Fruit fly (Drosophila melanogaster) whole organism, embryonic: Measurements from ENCODE around the gene DEF8.

Source experiments
- Atf3 ChIP-seq: fragments of 200-800 bp; sonication (Bioruptor generic); optimal IDR thresholded peaks from 3 replicates; lab custom pipeline; 2016; ENCODE audit warnings: missing biosample characterization, missing genetic modification characterization
- CG10366 ChIP-seq: fragments of 200-800 bp; sonication (Bioruptor generic); IDR thresholded peaks from 2 replicates; pipeline ENCODE4 v1.3.6; 2022; ENCODE audit warnings: missing biosample characterization, missing genetic modification characterization
- CG13775 ChIP-seq: fragments of 200-800 bp; sonication (Bioruptor generic); optimal IDR thresholded peaks from 3 replicates; lab custom pipeline; 2017; ENCODE audit warnings: missing biosample characterization, mild to moderate bottlenecking, missing genetic modification characterization
- CG14710 ChIP-seq: fragments of 200-800 bp; sonication (Bioruptor generic); optimal IDR thresholded peaks from 3 replicates; lab custom pipeline; 2019; ENCODE audit warnings: missing biosample characterization, mild to moderate bottlenecking, missing genetic modification characterization, moderate library complexity
- CG15011 ChIP-seq: fragments of 200-800 bp; sonication (Bioruptor generic); optimal IDR thresholded peaks from 3 replicates; lab custom pipeline; 2018; ENCODE audit warnings: missing biosample characterization, mild to moderate bottlenecking, missing genetic modification characterization
- CG15073 ChIP-seq: fragments of 200-800 bp; sonication (Bioruptor generic); optimal IDR thresholded peaks from 2 replicates; lab custom pipeline; 2016; ENCODE audit warnings: missing biosample characterization, missing genetic modification characterization
- CG16863 ChIP-seq: fragments of 200-800 bp; sonication (Bioruptor generic); optimal IDR thresholded peaks from 3 replicates; lab custom pipeline; 2016; ENCODE audit warnings: missing biosample characterization, missing genetic modification characterization
- CG17912 ChIP-seq: fragments of 200-800 bp; sonication (Bioruptor generic); optimal IDR thresholded peaks from 2 replicates; lab custom pipeline; 2018; ENCODE audit warnings: missing biosample characterization, mild to moderate bottlenecking, missing genetic modification characterization
- CG2202 ChIP-seq: fragments of 200-800 bp; sonication (Bioruptor generic); optimal IDR thresholded peaks from 2 replicates; lab custom pipeline; 2018; ENCODE audit warnings: missing biosample characterization, mild to moderate bottlenecking, missing genetic modification characterization
- CG33213 ChIP-seq: fragments of 200-800 bp; sonication (Bioruptor generic); optimal IDR thresholded peaks from 3 replicates; lab custom pipeline; 2016; ENCODE audit warnings: missing biosample characterization, missing genetic modification characterization
- CG3407 ChIP-seq: fragments of 200-800 bp; sonication (Bioruptor generic); optimal IDR thresholded peaks from 2 replicates; lab custom pipeline; 2018; ENCODE audit warnings: missing biosample characterization, mild to moderate bottlenecking, missing genetic modification characterization
- CG4282 ChIP-seq: fragments of 200-800 bp; sonication (Bioruptor generic); optimal IDR thresholded peaks from 2 replicates; lab custom pipeline; 2016; ENCODE audit warnings: missing biosample characterization, missing genetic modification characterization
- CG43689 ChIP-seq: fragments of 200-800 bp; sonication (Bioruptor generic); IDR thresholded peaks from 2 replicates; pipeline ENCODE4 v1.3.6; 2022; ENCODE audit warnings: missing biosample characterization, missing genetic modification characterization
- CG6791 ChIP-seq: fragments of 200-800 bp; sonication (Bioruptor generic); IDR thresholded peaks from 3 replicates; pipeline ENCODE4 v1.3.6; 2022; ENCODE audit warnings: missing biosample characterization, missing genetic modification characterization; ENCODE audit not compliant: partially characterized antibody
- CG6854 ChIP-seq: fragments of 200-800 bp; sonication (Bioruptor generic); optimal IDR thresholded peaks from 3 replicates; lab custom pipeline; 2017; ENCODE audit warnings: missing biosample characterization, mild to moderate bottlenecking, missing genetic modification characterization
- CG9609 ChIP-seq: fragments of 200-800 bp; sonication (Bioruptor generic); optimal IDR thresholded peaks from 3 replicates; lab custom pipeline; 2016; ENCODE audit warnings: missing biosample characterization, missing genetic modification characterization
- CrebB ChIP-seq: fragments of 200-800 bp; sonication (Bioruptor generic); optimal IDR thresholded peaks from 3 replicates; lab custom pipeline; 2018; ENCODE audit warnings: missing biosample characterization, mild to moderate bottlenecking, missing genetic modification characterization
- Dip2 ChIP-seq: fragments of 200-800 bp; sonication (Bioruptor generic); IDR thresholded peaks from 2 replicates; pipeline ENCODE4 v1.3.6; 2022; ENCODE audit warnings: missing biosample characterization, missing genetic modification characterization
- Dp ChIP-seq: fragments of 200-800 bp; sonication (Bioruptor generic); optimal IDR thresholded peaks from 2 replicates; lab custom pipeline; 2018; ENCODE audit warnings: missing biosample characterization, mild to moderate bottlenecking, missing genetic modification characterization, moderate library complexity
- E2f1 ChIP-seq: fragments of 200-800 bp; sonication (Bioruptor generic); IDR thresholded peaks from 2 replicates; pipeline ENCODE4 v1.3.6; 2022; ENCODE audit warnings: missing biosample characterization, missing genetic modification characterization
- E2f2 ChIP-seq: fragments of 200-800 bp; sonication (Bioruptor generic); IDR thresholded peaks from 2 replicates; pipeline ENCODE4 v1.3.6; 2022; ENCODE audit warnings: missing biosample characterization, missing genetic modification characterization
- Ets65A ChIP-seq: fragments of 200-800 bp; sonication (Bioruptor generic); peaks from one replicate; lab custom pipeline; 2016; ENCODE audit warnings: missing biosample characterization, missing genetic modification characterization
- Hey ChIP-seq: fragments of 200-800 bp; sonication (Bioruptor generic); optimal IDR thresholded peaks from 3 replicates; lab custom pipeline; 2018; ENCODE audit warnings: missing biosample characterization, mild to moderate bottlenecking, missing genetic modification characterization
- HmgZ ChIP-seq: fragments of 200-800 bp; sonication (Bioruptor generic); optimal IDR thresholded peaks from 2 replicates; lab custom pipeline; 2018; ENCODE audit warnings: missing biosample characterization, mild to moderate bottlenecking, missing genetic modification characterization
- Hmr ChIP-seq: fragments of 200-800 bp; sonication (Bioruptor generic); optimal IDR thresholded peaks from 3 replicates; lab custom pipeline; 2017; ENCODE audit warnings: mild to moderate bottlenecking, missing biosample characterization, missing genetic modification reagents, missing genetic modification characterization
- Lim3 ChIP-seq: fragments of 200-800 bp; sonication (Bioruptor generic); IDR thresholded peaks from 2 replicates; pipeline ENCODE4 v1.3.6; 2022; ENCODE audit warnings: missing biosample characterization, missing genetic modification characterization
- Myb ChIP-seq: fragments of 200-800 bp; sonication (Bioruptor generic); optimal IDR thresholded peaks from 2 replicates; lab custom pipeline; 2016; ENCODE audit warnings: missing biosample characterization, missing genetic modification characterization
- Rfx ChIP-seq: fragments of 200-800 bp; sonication (Bioruptor generic); IDR thresholded peaks from 2 replicates; pipeline ENCODE4 v1.3.6; 2022; ENCODE audit warnings: missing biosample characterization, missing genetic modification characterization
- Ssrp ChIP-seq: fragments of 200-800 bp; sonication (Bioruptor generic); optimal IDR thresholded peaks from 2 replicates; lab custom pipeline; 2018; ENCODE audit warnings: missing biosample characterization, mild to moderate bottlenecking, missing genetic modification characterization, moderate library complexity
- TFAM ChIP-seq: fragments of 200-800 bp; sonication (Bioruptor generic); optimal IDR thresholded peaks from 2 replicates; lab custom pipeline; 2017; ENCODE audit warnings: missing biosample characterization, missing genetic modification characterization, inconsistent platforms
- Taf1 ChIP-seq: fragments of 200-800 bp; sonication (Bioruptor generic); IDR thresholded peaks from 2 replicates; pipeline ENCODE4 v1.3.6; 2022; ENCODE audit warnings: missing biosample characterization, missing genetic modification characterization
- amos ChIP-seq: fragments of 200-800 bp; sonication (Bioruptor generic); IDR thresholded peaks from 2 replicates; pipeline ENCODE4 v1.3.6; 2022; ENCODE audit warnings: missing biosample characterization, missing genetic modification characterization; ENCODE audit not compliant: partially characterized antibody
- ci ChIP-seq: fragments of 200-800 bp; sonication (Bioruptor generic); IDR thresholded peaks from 3 replicates; pipeline ENCODE4 v1.3.6; 2022; ENCODE audit warnings: missing biosample characterization, missing genetic modification characterization
- corto ChIP-seq: fragments of 200-800 bp; sonication (Bioruptor generic); optimal IDR thresholded peaks from 2 replicates; lab custom pipeline; 2016; ENCODE audit warnings: missing biosample characterization, mild to moderate bottlenecking, missing genetic modification characterization, moderate library complexity
- dan ChIP-seq: fragments of 200-800 bp; sonication (Bioruptor generic); IDR thresholded peaks from 2 replicates; pipeline ENCODE4 v1.3.6; 2022; ENCODE audit warnings: missing biosample characterization, missing genetic modification characterization
- esg ChIP-seq: fragments of 200-800 bp; sonication (Bioruptor generic); conservative IDR thresholded peaks from 2 replicates; pipeline ENCODE4 v1.3.6; 2022; ENCODE audit warnings: missing biosample characterization, missing genetic modification characterization
- ewg ChIP-seq: fragments of 200-800 bp; sonication (Bioruptor generic); optimal IDR thresholded peaks from 3 replicates; lab custom pipeline; 2017; ENCODE audit warnings: mild to moderate bottlenecking, missing biosample characterization, missing genetic modification reagents, missing genetic modification characterization
- fd102C ChIP-seq: fragments of 200-800 bp; sonication (Bioruptor generic); optimal IDR thresholded peaks from 2 replicates; lab custom pipeline; 2018; ENCODE audit warnings: missing biosample characterization, mild to moderate bottlenecking, missing genetic modification characterization, moderate library complexity
- grn ChIP-seq: fragments of 200-800 bp; sonication (Bioruptor generic); optimal IDR thresholded peaks from 3 replicates; lab custom pipeline; 2017; ENCODE audit warnings: missing biosample characterization, missing genetic modification characterization
- hb ChIP-seq: fragments of 200-800 bp; sonication (Bioruptor generic); IDR thresholded peaks from 3 replicates; pipeline ENCODE4 v1.3.6; 2022; ENCODE audit warnings: missing biosample characterization, missing genetic modification characterization; ENCODE audit not compliant: partially characterized antibody
- klu ChIP-seq: fragments of 200-800 bp; sonication (Bioruptor generic); IDR thresholded peaks from 2 replicates; pipeline ENCODE4 v1.3.6; 2022; ENCODE audit warnings: missing biosample characterization, missing genetic modification characterization
- mam ChIP-seq: fragments of 200-800 bp; sonication (Bioruptor generic); optimal IDR thresholded peaks from 3 replicates; lab custom pipeline; 2016; ENCODE audit warnings: missing biosample characterization, missing genetic modification characterization
- mirr ChIP-seq: fragments of 200-800 bp; sonication (Bioruptor generic); optimal IDR thresholded peaks from 3 replicates; lab custom pipeline; 2018; ENCODE audit warnings: missing biosample characterization, mild to moderate bottlenecking, missing genetic modification characterization
- nau ChIP-seq: fragments of 200-800 bp; sonication (Bioruptor generic); optimal IDR thresholded peaks from 3 replicates; lab custom pipeline; 2017; ENCODE audit warnings: missing biosample characterization, mild to moderate bottlenecking, missing genetic modification characterization, missing genetic modification reagents
- pan ChIP-seq, 4 experiments: fragments of >200 bp in 3 of 4; fragments of 200-800 bp in 1 of 4; sonication (Bioruptor generic) in 1 of 4; optimal IDR thresholded peaks in 3 of 4; IDR thresholded peaks in 1 of 4; 2 replicates each; pipeline versions ENCODE4 v1.3.6 to Lab custom; 2017 to 2022; ENCODE audit warnings: missing biosample characterization in 2 of 4, missing genetic modification characterization in 2 of 4, mixed read lengths in 1 of 4
- sens ChIP-seq: fragments of 200-800 bp; sonication (Bioruptor generic); peaks from one replicate; lab custom pipeline; 2016; ENCODE audit warnings: missing biosample characterization, missing genetic modification characterization
- stwl ChIP-seq: fragments of 200-800 bp; sonication (Bioruptor generic); optimal IDR thresholded peaks from 3 replicates; lab custom pipeline; 2018; ENCODE audit warnings: missing biosample characterization, mild to moderate bottlenecking, missing genetic modification characterization, moderate library complexity
- trh ChIP-seq: fragments of 200-800 bp; sonication (Bioruptor generic); optimal IDR thresholded peaks from 2 replicates; lab custom pipeline; 2016; ENCODE audit warnings: missing biosample characterization, missing genetic modification characterization
- yki ChIP-seq: fragments of >200 bp; optimal IDR thresholded peaks from 3 replicates; lab custom pipeline; 2018

DEF8 gene

DNA sequence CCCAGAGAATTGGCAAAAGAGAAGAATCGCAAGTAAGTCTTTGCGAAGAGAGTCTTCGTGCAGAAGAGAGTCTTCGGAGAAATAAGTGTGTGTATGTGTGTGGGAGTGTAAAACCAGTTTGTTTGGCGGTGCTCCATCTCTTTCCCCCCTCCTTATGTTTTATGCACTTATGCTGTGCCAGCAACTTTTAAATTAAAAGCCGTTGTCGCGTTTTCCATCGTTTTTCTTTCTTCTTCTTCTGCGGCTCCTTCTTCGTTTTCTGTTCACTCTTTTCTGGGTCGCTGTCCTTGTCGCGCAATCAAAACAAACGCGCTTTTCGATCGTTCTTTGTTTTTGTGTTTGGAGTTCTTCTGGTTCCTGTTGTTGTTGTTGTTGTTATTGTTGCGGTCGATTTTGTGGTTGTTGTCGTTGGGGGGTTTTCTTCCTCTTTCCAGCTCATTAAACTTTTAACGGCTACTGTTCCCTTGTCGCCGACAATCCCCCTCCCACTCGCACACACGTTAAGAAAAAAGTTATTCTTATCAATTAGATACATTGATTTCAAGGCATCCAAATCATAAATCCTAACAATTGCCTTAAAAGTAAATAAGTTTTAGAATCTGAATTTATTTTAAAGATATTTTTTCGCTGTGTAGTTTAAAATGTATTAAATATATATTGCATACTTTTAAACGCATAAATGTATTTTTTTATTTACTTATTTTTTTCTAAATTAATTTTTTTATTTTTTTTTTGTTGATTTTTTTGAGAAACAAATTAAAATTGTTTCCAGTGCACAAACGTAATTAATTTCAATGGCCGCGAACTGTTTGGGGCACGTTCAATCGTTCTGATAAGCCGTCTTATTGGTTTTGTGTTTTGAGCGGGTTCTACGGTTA lies 20.6 kb upstream of the DEF8 start (continued):
- TF ChIP-seq Dp (GFP tag; lab: Kevin White, UChicago) (no peak), trh (GFP tag; lab: Kevin White, UChicago) (peak; percentile 50), CG16863 (GFP tag; lab: Kevin White, UChicago) (peak; percentile 14), CG13775 (GFP tag; lab: Kevin White, UChicago) (peak; percentile 81), CG3407 (peak; percentile 57), CG14710 (peak; percentile 94), Ets65A (GFP tag; lab: Kevin White, UChicago) (peak; percentile 96), dan (no peak), mam (GFP tag; lab: Kevin White, UChicago) (peak; percentile 27), Taf1 (no peak), CG15073 (GFP tag; lab: Kevin White, UChicago) (peak; percentile 27), hb (no peak), Hey (tag; lab: Kevin White, UChicago) (no peak), ci (GFP tag; lab: Robert Waterston, UW) (no peak), CG15011 (GFP tag; lab: Kevin White, UChicago) (no peak), Myb (no peak), CG6854 (GFP tag; lab: Kevin White, UChicago) (peak; percentile 14), mirr (GFP tag; lab: Kevin White, UChicago) (no peak), Dip2 (no peak), HmgZ (peak; percentile 21), corto (no peak), yki (lab: Kevin White, UChicago) (no peak), ewg (peak; percentile 64), CG6791 (GFP tag; lab: Robert Waterston, UW) (no peak), E2f2 (GFP tag; lab: Robert Waterston, UW) (peak; percentile 50; the same call in 1 of the 2 replicates), grn (GFP tag; lab: Kevin White, UChicago) (peak; percentile 64), TFAM (GFP tag; lab: Kevin White, UChicago) (no peak), Ssrp (peak; percentile 93), pan (optimal IDR thresholded peaks at IDR 0.05; lab: Kevin White, UChicago) (no peak), pan (GFP tag; optimal IDR thresholded peaks at IDR 0.05 in 1 of 2, IDR thresholded peaks at IDR 0.05 in 1 of 2) (peak in 1 of 2 experiments; percentile 76), Hmr (GFP tag; lab: Kevin White, UChicago) (no peak), CG10366 (GFP tag; lab: Robert Waterston, UW) (peak; percentile 60), esg (GFP tag; lab: Robert Waterston, UW) (peak; percentile 74), CrebB (tag; lab: Kevin White, UChicago) (peak; percentile 45), CG2202 (tag; lab: Kevin White, UChicago) (peak; percentile 89), CG4282 (GFP tag; lab: Kevin White, UChicago) (no peak), amos (GFP tag; lab: Robert Waterston, UW) (no peak), Rfx (GFP tag; lab: Robert Waterston, UW) (peak; percentile 68; the same call in 1 of the 2 replicates), stwl (tag; lab: Kevin White, UChicago) (peak; percentile 6), fd102C (GFP tag; lab: Kevin White, UChicago) (no peak), CG17912 (GFP tag; lab: Kevin White, UChicago) (no peak), CG33213 (GFP tag; lab: Kevin White, UChicago) (no peak), klu (GFP tag; lab: Robert Waterston, UW) (peak; percentile 69; the same call in 1 of the 2 replicates), Atf3 (GFP tag; lab: Kevin White, UChicago) (no peak), nau (GFP tag; lab: Kevin White, UChicago) (no peak), CG9609 (GFP tag; lab: Kevin White, UChicago) (peak; percentile 27), E2f1 (GFP tag; lab: Robert Waterston, UW) (peak; percentile 82), CG43689 (GFP tag; lab: Robert Waterston, UW) (no peak), Lim3 (GFP tag; lab: Robert Waterston, UW) (no peak), sens (GFP tag; lab: Kevin White, UChicago) (peak; percentile 95)
